Fruit fly (Drosophila melanogaster) whole organism, embryonic: ENCODE results near the gene lectin-37Db.

Experiments
- BEAF-32 ChIP-seq: fragments of 200-800 bp; sonication (Bioruptor generic); optimal IDR thresholded peaks from 3 replicates; lab custom pipeline; 2017; ENCODE audit warnings: missing biosample characterization, missing genetic modification characterization, mild to moderate bottlenecking, moderate library complexity, missing genetic modification reagents
- C15 ChIP-seq: fragments of 200-800 bp; sonication (Bioruptor generic); IDR thresholded peaks from 3 replicates; pipeline ENCODE4 v1.3.6; 2022; ENCODE audit warnings: missing biosample characterization, missing genetic modification characterization
- CG10274 ChIP-seq: fragments of 200-800 bp; sonication (Bioruptor generic); optimal IDR thresholded peaks from 3 replicates; lab custom pipeline; 2017; ENCODE audit warnings: missing biosample characterization, mild to moderate bottlenecking, missing genetic modification characterization
- CG10654 ChIP-seq: fragments of 200-800 bp; sonication (Bioruptor generic); optimal IDR thresholded peaks from 2 replicates; lab custom pipeline; 2016; ENCODE audit warnings: missing biosample characterization, missing genetic modification characterization
- CG11085 ChIP-seq: fragments of 200-800 bp; sonication (Bioruptor generic); IDR thresholded peaks from 2 replicates; pipeline ENCODE4 v1.3.6; 2022; ENCODE audit warnings: missing biosample characterization, missing genetic modification characterization
- CG11247 ChIP-seq: fragments of 200-800 bp; sonication (Bioruptor generic); IDR thresholded peaks from 2 replicates; pipeline ENCODE4 v1.3.6; 2022; ENCODE audit warnings: missing biosample characterization, missing genetic modification characterization
- CG12744 ChIP-seq: fragments of 200-800 bp; sonication (Bioruptor generic); optimal IDR thresholded peaks from 2 replicates; lab custom pipeline; 2016; ENCODE audit warnings: missing biosample characterization, missing genetic modification characterization
- CG15269 ChIP-seq: fragments of 200-800 bp; sonication (Bioruptor generic); optimal IDR thresholded peaks from 2 replicates; lab custom pipeline; 2018; ENCODE audit warnings: missing biosample characterization, mild to moderate bottlenecking, missing genetic modification characterization, moderate library complexity
- CG17186 ChIP-seq: fragments of 200-800 bp; sonication (Bioruptor generic); optimal IDR thresholded peaks from 3 replicates; lab custom pipeline; 2017; ENCODE audit warnings: missing biosample characterization, missing genetic modification reagents, missing genetic modification characterization
- CG17385 ChIP-seq: fragments of 200-800 bp; sonication (Bioruptor generic); optimal IDR thresholded peaks from 3 replicates; lab custom pipeline; 2018; ENCODE audit warnings: missing biosample characterization, mild to moderate bottlenecking, missing genetic modification characterization
- CG1832 ChIP-seq: fragments of 200-800 bp; sonication (Bioruptor generic); optimal IDR thresholded peaks from 2 replicates; lab custom pipeline; 2017; ENCODE audit warnings: missing biosample characterization, mild to moderate bottlenecking, missing genetic modification characterization, inconsistent platforms
- CG2678 ChIP-seq: fragments of 200-800 bp; sonication (Bioruptor generic); optimal IDR thresholded peaks from 3 replicates; lab custom pipeline; 2019; ENCODE audit warnings: missing biosample characterization, mild to moderate bottlenecking, missing genetic modification characterization, moderate library complexity
- CG2712 ChIP-seq: fragments of 200-800 bp; optimal IDR thresholded peaks from 3 replicates; lab custom pipeline; 2019; ENCODE audit warnings: missing biosample characterization, mild to moderate bottlenecking, missing genetic modification characterization, moderate library complexity
- CG30403 ChIP-seq: fragments of 200-800 bp; sonication (Bioruptor generic); optimal IDR thresholded peaks from 3 replicates; lab custom pipeline; 2016; ENCODE audit warnings: missing biosample characterization, missing genetic modification characterization
- CG31388 ChIP-seq: fragments of 200-800 bp; sonication (Bioruptor generic); optimal IDR thresholded peaks from 2 replicates; lab custom pipeline; 2016; ENCODE audit warnings: missing biosample characterization, missing genetic modification characterization
- CG42726 ChIP-seq: fragments of 200-800 bp; sonication (Bioruptor generic); IDR thresholded peaks from 2 replicates; pipeline ENCODE4 v1.3.6; 2022; ENCODE audit warnings: missing biosample characterization, missing genetic modification characterization; ENCODE audit not compliant: partially characterized antibody
- CG4282 ChIP-seq: fragments of 200-800 bp; sonication (Bioruptor generic); optimal IDR thresholded peaks from 2 replicates; lab custom pipeline; 2016; ENCODE audit warnings: missing biosample characterization, missing genetic modification characterization
- CG5953 ChIP-seq: fragments of 200-800 bp; sonication (Bioruptor generic); IDR thresholded peaks from 2 replicates; pipeline ENCODE4 v1.3.6; 2022; ENCODE audit warnings: missing biosample characterization, missing genetic modification characterization
- CG6791 ChIP-seq: fragments of 200-800 bp; sonication (Bioruptor generic); IDR thresholded peaks from 3 replicates; pipeline ENCODE4 v1.3.6; 2022; ENCODE audit warnings: missing biosample characterization, missing genetic modification characterization; ENCODE audit not compliant: partially characterized antibody
- CG7928 ChIP-seq: fragments of 200-800 bp; sonication (Bioruptor generic); optimal IDR thresholded peaks from 2 replicates; lab custom pipeline; 2017; ENCODE audit warnings: missing biosample characterization, mild to moderate bottlenecking, missing genetic modification characterization
- CG8290 ChIP-seq, 3 experiments: fragments of 200-800 bp; sonication (Bioruptor generic); optimal IDR thresholded peaks; 2 replicates each; lab custom pipeline; 2016 to 2019; ENCODE audit warnings: missing biosample characterization in 3 of 3, missing genetic modification characterization in 3 of 3, mild to moderate bottlenecking in 2 of 3, moderate library complexity in 1 of 3
- CG9876 ChIP-seq: fragments of 200-800 bp; sonication (Bioruptor generic); optimal IDR thresholded peaks from 2 replicates; lab custom pipeline; 2016; ENCODE audit warnings: missing biosample characterization, missing genetic modification characterization
- D ChIP-seq, 2 experiments: fragments of 200-800 bp in 1 of 2; fragments of >200 bp in 1 of 2; sonication (Bioruptor generic) in 1 of 2; optimal IDR thresholded peaks; 2 replicates in 1 of 2; 3 replicates in 1 of 2; lab custom pipeline; 2017; ENCODE audit warnings: mild to moderate bottlenecking in 1 of 2, missing biosample characterization in 1 of 2, missing genetic modification characterization in 1 of 2, missing genetic modification reagents in 1 of 2
- Drgx ChIP-seq: fragments of 200-800 bp; sonication (Bioruptor generic); IDR thresholded peaks from 2 replicates; pipeline ENCODE4 v1.3.6; 2022; ENCODE audit warnings: missing biosample characterization, missing genetic modification characterization
- E2f1 ChIP-seq: fragments of 200-800 bp; sonication (Bioruptor generic); IDR thresholded peaks from 2 replicates; pipeline ENCODE4 v1.3.6; 2022; ENCODE audit warnings: missing biosample characterization, missing genetic modification characterization
- Hmx ChIP-seq: fragments of 200-800 bp; sonication (Bioruptor generic); optimal IDR thresholded peaks from 2 replicates; lab custom pipeline; 2016; ENCODE audit warnings: missing biosample characterization, missing genetic modification characterization
- NC2α ChIP-seq: fragments of 200-800 bp; sonication (Bioruptor generic); optimal IDR thresholded peaks from 2 replicates; lab custom pipeline; 2016; ENCODE audit warnings: missing biosample characterization, missing genetic modification characterization
- Poxn ChIP-seq: fragments of 200-800 bp; sonication (Bioruptor generic); IDR thresholded peaks from 2 replicates; pipeline ENCODE4 v1.3.6; 2022; ENCODE audit warnings: missing biosample characterization, missing genetic modification characterization
- Rfx ChIP-seq: fragments of 200-800 bp; sonication (Bioruptor generic); IDR thresholded peaks from 2 replicates; pipeline ENCODE4 v1.3.6; 2022; ENCODE audit warnings: missing biosample characterization, missing genetic modification characterization
- Trl ChIP-seq, 3 experiments: fragments of >200 bp in 2 of 3; fragments of 200-800 bp in 1 of 3; sonication (Bioruptor generic) in 1 of 3; optimal IDR thresholded peaks; 2 replicates in 1 of 3; 3 replicates in 2 of 3; lab custom pipeline; 2016 to 2017; ENCODE audit warnings: missing biosample characterization in 1 of 3, missing genetic modification characterization in 1 of 3
- abd-A ChIP-seq: fragments of 200-800 bp; sonication (Bioruptor generic); optimal IDR thresholded peaks from 3 replicates; lab custom pipeline; 2019; ENCODE audit warnings: missing biosample characterization, mild to moderate bottlenecking, missing genetic modification characterization, moderate library complexity
- ase ChIP-seq: fragments of 200-800 bp; sonication (Bioruptor generic); IDR thresholded peaks from 3 replicates; pipeline ENCODE4 v1.3.6; 2022; ENCODE audit warnings: missing biosample characterization, missing genetic modification characterization
- bigmax ChIP-seq: fragments of 200-800 bp; sonication (Bioruptor generic); optimal IDR thresholded peaks from 2 replicates; lab custom pipeline; 2018; ENCODE audit warnings: missing biosample characterization, mild to moderate bottlenecking, missing genetic modification characterization
- cg ChIP-seq: fragments of 200-800 bp; sonication (Bioruptor generic); optimal IDR thresholded peaks from 3 replicates; lab custom pipeline; 2019; ENCODE audit warnings: missing biosample characterization, mild to moderate bottlenecking, missing genetic modification characterization, moderate library complexity
- chinmo ChIP-seq: fragments of 200-800 bp; sonication (Bioruptor generic); IDR thresholded peaks from 4 replicates; pipeline ENCODE4 v1.3.6; 2022; ENCODE audit warnings: missing biosample characterization, missing genetic modification characterization; ENCODE audit not compliant: partially characterized antibody
- chm ChIP-seq: fragments of 200-800 bp; sonication (Bioruptor generic); IDR thresholded peaks from 2 replicates; pipeline ENCODE4 v1.3.6; 2022; ENCODE audit warnings: missing biosample characterization, missing genetic modification characterization
- dm ChIP-seq: fragments of 200-800 bp; sonication (Bioruptor generic); optimal IDR thresholded peaks from 3 replicates; lab custom pipeline; 2016; ENCODE audit warnings: missing biosample characterization, missing genetic modification characterization
- dmrt99B ChIP-seq: fragments of 200-800 bp; sonication (Bioruptor generic); optimal IDR thresholded peaks from 2 replicates; lab custom pipeline; 2018; ENCODE audit warnings: missing biosample characterization, mild to moderate bottlenecking, missing genetic modification characterization, moderate library complexity
- fru ChIP-seq: fragments of >200 bp; optimal IDR thresholded peaks from 2 replicates; lab custom pipeline; 2017
- gcm ChIP-seq: fragments of 200-800 bp; sonication (Bioruptor generic); optimal IDR thresholded peaks from 2 replicates; lab custom pipeline; 2019; ENCODE audit warnings: missing biosample characterization, mild to moderate bottlenecking, missing genetic modification characterization, moderate library complexity
- ham ChIP-seq: fragments of 200-800 bp; sonication (Bioruptor generic); IDR thresholded peaks from 2 replicates; pipeline ENCODE4 v1.3.6; 2022; ENCODE audit warnings: missing biosample characterization, missing genetic modification characterization
- lbe ChIP-seq: fragments of 200-800 bp; sonication (Bioruptor generic); optimal IDR thresholded peaks from 2 replicates; lab custom pipeline; 2016; ENCODE audit warnings: missing biosample characterization, mild to moderate bottlenecking, missing genetic modification characterization
- mirr ChIP-seq: fragments of 200-800 bp; sonication (Bioruptor generic); optimal IDR thresholded peaks from 3 replicates; lab custom pipeline; 2018; ENCODE audit warnings: missing biosample characterization, mild to moderate bottlenecking, missing genetic modification characterization
- nerfin-1 ChIP-seq: fragments of 200-800 bp; sonication (Bioruptor generic); optimal IDR thresholded peaks from 3 replicates; lab custom pipeline; 2019; ENCODE audit warnings: missing biosample characterization, mild to moderate bottlenecking, missing genetic modification characterization, moderate library complexity
- pfk ChIP-seq: fragments of 200-800 bp; sonication (Bioruptor generic); optimal IDR thresholded peaks from 2 replicates; lab custom pipeline; 2018; ENCODE audit warnings: missing biosample characterization, mild to moderate bottlenecking, missing genetic modification characterization, moderate library complexity
- ro ChIP-seq: fragments of 200-800 bp; sonication (Bioruptor generic); IDR thresholded peaks from 2 replicates; pipeline ENCODE4 v1.3.6; 2022; ENCODE audit warnings: missing biosample characterization, missing genetic modification characterization
- slp2 ChIP-seq: fragments of 200-800 bp; sonication (Bioruptor generic); optimal IDR thresholded peaks from 2 replicates; lab custom pipeline; 2016; ENCODE audit warnings: missing biosample characterization, missing genetic modification characterization
- trem ChIP-seq: fragments of 200-800 bp; optimal IDR thresholded peaks from 3 replicates; lab custom pipeline; 2019; ENCODE audit warnings: missing biosample characterization, mild to moderate bottlenecking, missing genetic modification characterization, moderate library complexity
- wdn ChIP-seq: fragments of 200-800 bp; sonication (Bioruptor generic); IDR thresholded peaks from 2 replicates; pipeline ENCODE4 v1.3.6; 2022; ENCODE audit warnings: missing biosample characterization, missing genetic modification characterization
- wek ChIP-seq: fragments of 200-800 bp; sonication (Bioruptor generic); optimal IDR thresholded peaks from 3 replicates; lab custom pipeline; 2018; ENCODE audit warnings: missing biosample characterization, mild to moderate bottlenecking, missing genetic modification characterization, moderate library complexity

The lectin-37Db gene

DNA sequence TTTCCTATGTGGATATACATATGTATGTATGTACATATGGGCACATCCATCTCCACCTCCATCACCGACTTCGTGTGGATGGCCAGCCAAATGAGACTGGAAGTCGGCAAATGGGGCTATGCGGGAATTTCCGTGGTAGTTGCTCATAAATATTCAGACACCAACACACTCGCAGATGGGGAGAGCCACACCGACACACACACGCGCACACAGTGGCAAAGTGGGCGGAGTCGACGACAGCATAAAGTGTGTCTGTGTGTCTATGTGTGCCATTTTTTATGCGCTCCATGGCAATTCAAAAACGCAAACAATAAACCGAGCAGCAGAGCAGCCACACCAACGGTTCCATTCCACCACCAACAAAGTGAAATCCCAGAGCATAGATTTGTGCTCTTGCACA lies 44.0 kb downstream of the lectin-37Db start (continued):
- no peak for TF ChIP-seq Hmx (GFP tag; lab: Kevin White, UChicago)
- peak; percentile 28 for TF ChIP-seq nerfin-1
- no peak for TF ChIP-seq Poxn (GFP tag; lab: Robert Waterston, UW)
- TF ChIP-seq CG17186 (GFP tag; lab: Kevin White, UChicago): no peak
- TF ChIP-seq NC2α (GFP tag; lab: Kevin White, UChicago): no peak
- TF ChIP-seq pfk (GFP tag; lab: Kevin White, UChicago): no peak
- TF ChIP-seq CG5953 (GFP tag; lab: Robert Waterston, UW): no peak
- no peak for TF ChIP-seq CG2712
- no peak for TF ChIP-seq CG8290 (GFP tag; optimal IDR thresholded peaks at IDR 0.05; lab: Kevin White, UChicago)
- no peak for TF ChIP-seq CG8290 (tag; optimal IDR thresholded peaks at IDR 0.05; lab: Kevin White, UChicago)
- no peak for TF ChIP-seq D (optimal IDR thresholded peaks at IDR 0.05; lab: Kevin White, UChicago)
- no peak for TF ChIP-seq D (GFP tag; optimal IDR thresholded peaks at IDR 0.05; lab: Kevin White, UChicago)
- peak; percentile 73 for TF ChIP-seq abd-A
- no peak for TF ChIP-seq ro (GFP tag; lab: Robert Waterston, UW)
- TF ChIP-seq CG2678 (tag; lab: Kevin White, UChicago): no peak
- no peak for TF ChIP-seq CG42726 (GFP tag; lab: Robert Waterston, UW)
- TF ChIP-seq lbe (GFP tag; lab: Kevin White, UChicago): no peak
- no peak for TF ChIP-seq CG11085 (GFP tag; lab: Robert Waterston, UW)
- TF ChIP-seq CG9876 (GFP tag; lab: Kevin White, UChicago): no peak
- peak; percentile 78 for TF ChIP-seq cg (GFP tag; lab: Kevin White, UChicago)
- TF ChIP-seq CG7928: no peak
- TF ChIP-seq slp2 (GFP tag; lab: Kevin White, UChicago): no peak
- no peak for TF ChIP-seq dm (GFP tag; lab: Kevin White, UChicago)
- TF ChIP-seq BEAF-32 (GFP tag; lab: Kevin White, UChicago): no peak
- TF ChIP-seq CG12744 (GFP tag; lab: Kevin White, UChicago): no peak
- TF ChIP-seq trem: no peak
- 0 out of 4 replicates have a peak, but pooled peaks have one; percentile 34 for TF ChIP-seq chinmo (GFP tag; lab: Robert Waterston, UW)
- TF ChIP-seq CG31388: no peak
- TF ChIP-seq bigmax: no peak
- no peak for TF ChIP-seq CG11247
- TF ChIP-seq CG10654 (GFP tag; lab: Kevin White, UChicago): no peak
- TF ChIP-seq CG17385: no peak
- TF ChIP-seq wdn: no peak
- no peak for TF ChIP-seq dmrt99B
- no peak for TF ChIP-seq CG15269 (tag; lab: Kevin White, UChicago)
- TF ChIP-seq C15 (GFP tag; lab: Robert Waterston, UW): no peak
- peak in 1 of 2 experiments; percentile 7 for TF ChIP-seq Trl (optimal IDR thresholded peaks at IDR 0.05; lab: Kevin White, UChicago)
- no peak for TF ChIP-seq Trl (GFP tag; optimal IDR thresholded peaks at IDR 0.05; lab: Kevin White, UChicago)
- TF ChIP-seq CG10274: no peak
- TF ChIP-seq CG30403 (GFP tag; lab: Kevin White, UChicago): no peak
- TF ChIP-seq wek (GFP tag; lab: Kevin White, UChicago): no peak
- no peak for TF ChIP-seq fru (lab: Kevin White, UChicago)
- no peak for TF ChIP-seq CG4282 (GFP tag; lab: Kevin White, UChicago)
- TF ChIP-seq Drgx (GFP tag; lab: Robert Waterston, UW): 0 out of 2 replicates have a peak, but pooled peaks have one; percentile 5
- TF ChIP-seq CG6791 (GFP tag; lab: Robert Waterston, UW): 0 out of 3 replicates have a peak, but pooled peaks have one; percentile 15
- no peak for TF ChIP-seq mirr (GFP tag; lab: Kevin White, UChicago)
- TF ChIP-seq CG1832 (GFP tag; lab: Kevin White, UChicago): no peak
- TF ChIP-seq Rfx (GFP tag; lab: Robert Waterston, UW): 0 out of 2 replicates have a peak, but pooled peaks have one; percentile 20
- no peak for TF ChIP-seq chm (GFP tag; lab: Robert Waterston, UW)
- TF ChIP-seq ase (GFP tag; lab: Robert Waterston, UW): no peak
- no peak for TF ChIP-seq E2f1 (GFP tag; lab: Robert Waterston, UW)
- TF ChIP-seq ham (GFP tag; lab: Robert Waterston, UW): no peak
- no peak for TF ChIP-seq gcm (GFP tag; lab: Kevin White, UChicago)
